Fruit fly (Drosophila melanogaster) whole organism, prepupa: ENCODE results near the gene Rim2.

Experiments used
- Blimp-1 ChIP-seq: fragments of 200-800 bp; sonication (Bioruptor generic); optimal IDR thresholded peaks from 3 replicates; lab custom pipeline; 2017; ENCODE audit warnings: missing biosample characterization, missing genetic modification characterization, mild to moderate bottlenecking, moderate library complexity, missing genetic modification reagents
- CG10631 ChIP-seq: fragments of 200-800 bp; sonication (Bioruptor generic); optimal IDR thresholded peaks from 2 replicates; lab custom pipeline; 2016; ENCODE audit warnings: missing biosample characterization, missing genetic modification characterization
- CG11762 ChIP-seq: fragments of 200-800 bp; sonication (Bioruptor generic); optimal IDR thresholded peaks from 3 replicates; lab custom pipeline; 2016; ENCODE audit warnings: missing biosample characterization, missing genetic modification characterization; ENCODE audit not compliant: insufficient read depth
- CG11902 ChIP-seq: fragments of 200-800 bp; sonication (Bioruptor generic); optimal IDR thresholded peaks from 3 replicates; lab custom pipeline; 2016; ENCODE audit warnings: missing biosample characterization, missing genetic modification characterization
- CG15336 ChIP-seq: fragments of 200-800 bp; sonication (Bioruptor generic); IDR thresholded peaks from 2 replicates; pipeline ENCODE4 v1.3.6; 2022; ENCODE audit warnings: missing biosample characterization, missing genetic modification characterization
- CG1621 ChIP-seq: fragments of 200-800 bp; sonication (Bioruptor generic); optimal IDR thresholded peaks from 3 replicates; lab custom pipeline; 2018; ENCODE audit warnings: missing biosample characterization, mild to moderate bottlenecking, missing genetic modification characterization
- CG16779 ChIP-seq: fragments of 200-800 bp; sonication (Bioruptor generic); optimal IDR thresholded peaks from 3 replicates; lab custom pipeline; 2017; ENCODE audit warnings: missing biosample characterization, mild to moderate bottlenecking, missing genetic modification characterization
- CG3032 ChIP-seq: fragments of 200-800 bp; optimal IDR thresholded peaks from 2 replicates; lab custom pipeline; 2019; ENCODE audit warnings: missing biosample characterization, mild to moderate bottlenecking, missing genetic modification characterization, moderate library complexity
- CG31627 ChIP-seq: fragments of 200-800 bp; sonication (Bioruptor generic); optimal IDR thresholded peaks from 3 replicates; lab custom pipeline; 2016; ENCODE audit warnings: missing biosample characterization, missing genetic modification characterization
- CG34406 ChIP-seq: fragments of 200-800 bp; sonication (Bioruptor generic); optimal IDR thresholded peaks from 3 replicates; lab custom pipeline; 2016; ENCODE audit warnings: missing biosample characterization, missing genetic modification characterization
- CG6163 ChIP-seq: fragments of 200-800 bp; sonication (Bioruptor generic); IDR thresholded peaks from 3 replicates; pipeline ENCODE4 v1.3.6; 2022; ENCODE audit warnings: missing biosample characterization, missing genetic modification characterization
- CG6276 ChIP-seq: fragments of 200-800 bp; sonication (Bioruptor generic); optimal IDR thresholded peaks from 2 replicates; lab custom pipeline; 2017; ENCODE audit warnings: missing biosample characterization, mild to moderate bottlenecking, missing genetic modification characterization
- CG6792 ChIP-seq: fragments of 200-800 bp; sonication (Bioruptor generic); optimal IDR thresholded peaks from 3 replicates; lab custom pipeline; 2016; ENCODE audit warnings: missing biosample characterization, missing genetic modification characterization
- CG6808 ChIP-seq: fragments of 200-800 bp; sonication (Bioruptor generic); optimal IDR thresholded peaks from 3 replicates; lab custom pipeline; 2017; ENCODE audit warnings: missing biosample characterization, missing genetic modification characterization, mild to moderate bottlenecking, moderate library complexity, missing genetic modification reagents
- CG6854 ChIP-seq: fragments of 200-800 bp; sonication (Bioruptor generic); optimal IDR thresholded peaks from 2 replicates; lab custom pipeline; 2017; ENCODE audit warnings: missing biosample characterization, mild to moderate bottlenecking, missing genetic modification characterization
- CG7368 ChIP-seq: fragments of 200-800 bp; sonication (Bioruptor generic); optimal IDR thresholded peaks from 3 replicates; lab custom pipeline; 2016; ENCODE audit warnings: missing biosample characterization, missing genetic modification characterization
- CG8632 ChIP-seq: fragments of 200-800 bp; sonication (Bioruptor generic); optimal IDR thresholded peaks from 3 replicates; lab custom pipeline; 2016; ENCODE audit warnings: missing biosample characterization, missing genetic modification characterization
- CG9139 ChIP-seq: fragments of 200-800 bp; sonication (Bioruptor generic); optimal IDR thresholded peaks from 3 replicates; lab custom pipeline; 2017; ENCODE audit warnings: missing biosample characterization, mild to moderate bottlenecking, missing genetic modification characterization
- Eip78C ChIP-seq: fragments of 200-800 bp; sonication (Bioruptor generic); peaks from one replicate; lab custom pipeline; 2016; ENCODE audit warnings: missing biosample characterization, missing genetic modification characterization
- Gug ChIP-seq: fragments of 200-800 bp; sonication (Bioruptor generic); IDR thresholded peaks from 2 replicates; pipeline ENCODE4 v1.3.6; 2022; ENCODE audit warnings: missing biosample characterization, missing genetic modification characterization
- Hr39 ChIP-seq: fragments of 200-800 bp; sonication (Bioruptor generic); optimal IDR thresholded peaks from 2 replicates; lab custom pipeline; 2016; ENCODE audit warnings: missing biosample characterization, missing genetic modification characterization
- Met ChIP-seq: fragments of 200-800 bp; sonication (Bioruptor generic); optimal IDR thresholded peaks from 3 replicates; lab custom pipeline; 2016; ENCODE audit warnings: missing biosample characterization, missing genetic modification characterization
- OdsH ChIP-seq: fragments of 200-800 bp; sonication (Bioruptor generic); optimal IDR thresholded peaks from 3 replicates; lab custom pipeline; 2016; ENCODE audit warnings: missing biosample characterization, missing genetic modification characterization
- Smox ChIP-seq: fragments of 200-800 bp; sonication (Bioruptor generic); optimal IDR thresholded peaks from 3 replicates; lab custom pipeline; 2016; ENCODE audit warnings: missing biosample characterization, missing genetic modification characterization
- Sox102F ChIP-seq: fragments of 200-800 bp; sonication (Bioruptor generic); optimal IDR thresholded peaks from 2 replicates; lab custom pipeline; 2016; ENCODE audit warnings: missing biosample characterization, mild to moderate bottlenecking, missing genetic modification characterization
- Sox14 ChIP-seq: fragments of 200-800 bp; sonication (Bioruptor generic); optimal IDR thresholded peaks from 3 replicates; lab custom pipeline; 2016; ENCODE audit warnings: missing biosample characterization, missing genetic modification characterization
- acj6 ChIP-seq: fragments of 200-800 bp; sonication (Bioruptor generic); optimal IDR thresholded peaks from 3 replicates; lab custom pipeline; 2016; ENCODE audit warnings: missing biosample characterization, missing genetic modification characterization
- cyc ChIP-seq: fragments of 200-800 bp; sonication (Bioruptor generic); optimal IDR thresholded peaks from 3 replicates; lab custom pipeline; 2016; ENCODE audit warnings: missing biosample characterization, missing genetic modification characterization
- dsx ChIP-seq: fragments of 200-800 bp; optimal IDR thresholded peaks from 3 replicates; lab custom pipeline; 2019; ENCODE audit warnings: missing biosample characterization, mild to moderate bottlenecking, missing genetic modification characterization, moderate library complexity; ENCODE audit not compliant: poor library complexity, severe bottlenecking
- eg ChIP-seq: fragments of 200-800 bp; sonication (Bioruptor generic); IDR thresholded peaks from 3 replicates; pipeline ENCODE4 v1.3.6; 2022; ENCODE audit warnings: missing biosample characterization, missing genetic modification characterization
- esn ChIP-seq: fragments of 200-800 bp; sonication (Bioruptor generic); optimal IDR thresholded peaks from 2 replicates; lab custom pipeline; 2016; ENCODE audit warnings: missing biosample characterization, mild to moderate bottlenecking, missing genetic modification characterization, moderate library complexity
- fd59A ChIP-seq: fragments of 200-800 bp; sonication (Bioruptor generic); optimal IDR thresholded peaks from 2 replicates; lab custom pipeline; 2017; ENCODE audit warnings: missing biosample characterization, mild to moderate bottlenecking, missing genetic modification characterization, missing genetic modification reagents
- lz ChIP-seq: fragments of 200-800 bp; sonication (Bioruptor generic); optimal IDR thresholded peaks from 3 replicates; lab custom pipeline; 2016; ENCODE audit warnings: missing biosample characterization, missing genetic modification characterization
- net ChIP-seq: fragments of 200-800 bp; sonication (Bioruptor generic); optimal IDR thresholded peaks from 3 replicates; lab custom pipeline; 2016; ENCODE audit warnings: missing biosample characterization, missing genetic modification characterization
- pdm3 ChIP-seq: fragments of 200-800 bp; sonication (Bioruptor generic); optimal IDR thresholded peaks from 3 replicates; lab custom pipeline; 2016; ENCODE audit warnings: missing biosample characterization, missing genetic modification characterization
- ss ChIP-seq, 2 experiments: fragments of 200-800 bp; sonication (Bioruptor generic); optimal IDR thresholded peaks; 2 replicates in 1 of 2; 3 replicates in 1 of 2; lab custom pipeline; 2017 to 2018; ENCODE audit warnings: mild to moderate bottlenecking in 2 of 2, missing biosample characterization in 2 of 2, missing genetic modification characterization in 2 of 2, moderate library complexity in 1 of 2
- svp ChIP-seq: fragments of 200-800 bp; sonication (Bioruptor generic); peaks from one replicate; lab custom pipeline; 2016; ENCODE audit warnings: missing biosample characterization, missing genetic modification characterization
- topi ChIP-seq: fragments of 200-800 bp; sonication (Bioruptor generic); optimal IDR thresholded peaks from 3 replicates; lab custom pipeline; 2016; ENCODE audit warnings: missing biosample characterization, missing genetic modification characterization
- vri ChIP-seq: fragments of 200-800 bp; sonication (Bioruptor generic); optimal IDR thresholded peaks from 3 replicates; lab custom pipeline; 2016; ENCODE audit warnings: missing biosample characterization, mild to moderate bottlenecking, missing genetic modification characterization

Rim2 gene

dm6 chr2L:1668616-1669020 lies 55.6 kb downstream of the Rim2 start:
- TF ChIP-seq CG16779 (tag; lab: Kevin White, UChicago) = no peak
- TF ChIP-seq Sox14 (GFP tag; lab: Kevin White, UChicago) = peak; percentile 35
- TF ChIP-seq dsx (GFP tag; lab: Kevin White, UChicago) = no peak
- TF ChIP-seq CG34406 (GFP tag; lab: Kevin White, UChicago) = no peak
- 0 out of 3 replicates have a peak, but pooled peaks have one; percentile 40 for TF ChIP-seq eg (GFP tag; lab: Robert Waterston, UW)
- peak; percentile 47 for TF ChIP-seq Hr39 (GFP tag; lab: Kevin White, UChicago)
- no peak for TF ChIP-seq CG9139 (GFP tag; lab: Kevin White, UChicago)
- TF ChIP-seq Eip78C (GFP tag; lab: Kevin White, UChicago) = peak; percentile 26
- TF ChIP-seq Blimp-1 (GFP tag; lab: Kevin White, UChicago) = peak; percentile 32
- peak; percentile 54 for TF ChIP-seq lz (GFP tag; lab: Kevin White, UChicago)
- no peak for TF ChIP-seq ss (GFP tag; optimal IDR thresholded peaks at IDR 0.05; lab: Kevin White, UChicago)
- no peak for TF ChIP-seq Smox (GFP tag; lab: Kevin White, UChicago)
- peak; percentile 57 for TF ChIP-seq Met (GFP tag; lab: Kevin White, UChicago)
- peak; percentile 5 for TF ChIP-seq CG8632 (GFP tag; lab: Kevin White, UChicago)
- peak; percentile 61 for TF ChIP-seq cyc
- peak; percentile 60 for TF ChIP-seq topi (GFP tag; lab: Kevin White, UChicago)
- no peak for TF ChIP-seq CG6792
- TF ChIP-seq CG31627 (GFP tag; lab: Kevin White, UChicago) = peak; percentile 61
- TF ChIP-seq net (GFP tag; lab: Kevin White, UChicago) = no peak
- no peak for TF ChIP-seq acj6 (GFP tag; lab: Kevin White, UChicago)
- TF ChIP-seq svp = peak; percentile 66
- no peak for TF ChIP-seq CG1621 (tag; lab: Kevin White, UChicago)
- peak; percentile 9 for TF ChIP-seq OdsH (GFP tag; lab: Kevin White, UChicago)
- TF ChIP-seq Sox102F (GFP tag; lab: Kevin White, UChicago) = peak; percentile 58
- TF ChIP-seq CG6854 (GFP tag; lab: Kevin White, UChicago) = peak; percentile 21
- no peak for TF ChIP-seq fd59A
- TF ChIP-seq CG6276 (GFP tag; lab: Kevin White, UChicago) = no peak
- TF ChIP-seq CG7368 (GFP tag; lab: Kevin White, UChicago) = no peak
- TF ChIP-seq vri (GFP tag; lab: Kevin White, UChicago) = peak; percentile 83
- peak; percentile 54 for TF ChIP-seq esn (GFP tag; lab: Kevin White, UChicago)
- peak; percentile 49; the same call in 1 of the 3 replicates for TF ChIP-seq CG6163 (GFP tag; lab: Robert Waterston, UW)
- TF ChIP-seq pdm3 (GFP tag; lab: Kevin White, UChicago) = peak; percentile 4
- TF ChIP-seq CG3032 = no peak
- no peak for TF ChIP-seq CG11902 (GFP tag; lab: Kevin White, UChicago)

dm6 chr2L:1667483-1667882 lies 56.7 kb downstream of the Rim2 start:
- peak; percentile 65 for TF ChIP-seq vri (GFP tag; lab: Kevin White, UChicago)
- TF ChIP-seq CG10631 (GFP tag; lab: Kevin White, UChicago) = no peak

dm6 chr2L:1666789-1667188 lies 57.4 kb downstream of the Rim2 start:
- TF ChIP-seq CG15336 (no peak), lz (GFP tag; lab: Kevin White, UChicago) (no peak), Gug (no peak), CG6808 (GFP tag; lab: Kevin White, UChicago) (no peak), CG11762 (GFP tag; lab: Kevin White, UChicago) (no peak), acj6 (GFP tag; lab: Kevin White, UChicago) (no peak), vri (GFP tag; lab: Kevin White, UChicago) (peak; percentile 64)
